Worm (Caenorhabditis elegans): Measurements from ENCODE around the gene sur-7.

DNA sequence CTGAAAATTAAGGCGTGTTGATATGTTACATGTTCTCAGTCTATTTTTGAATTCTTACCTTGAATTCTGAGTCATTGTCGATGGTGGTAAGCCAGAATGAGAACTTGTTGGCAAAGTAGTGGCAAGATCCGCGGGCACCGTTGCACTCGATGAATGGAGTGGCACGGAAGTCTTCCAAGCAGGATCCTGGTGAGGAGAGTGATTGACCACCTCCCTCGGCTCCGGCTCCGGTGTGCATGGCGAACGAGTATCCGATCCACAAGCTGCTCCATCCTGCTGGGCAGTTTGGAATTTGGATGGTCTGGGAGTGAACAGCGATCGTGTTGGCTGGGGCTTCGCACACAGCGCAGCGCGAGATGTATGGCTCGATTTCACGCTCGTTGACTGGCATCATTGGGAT, 4.7 kb downstream of the sur-7 start:
- TF ChIP-seq ref-1 (GFP tag; conservative IDR thresholded peaks at IDR 0.05) (no peak), med-1 (GFP tag; optimal IDR thresholded peaks at IDR 0.05; ENCODE audit: insufficient read depth) (no peak), flt-1 (GFP tag; IDR thresholded peaks at IDR 0.05) (no peak), tab-1 (GFP tag; IDR thresholded peaks at IDR 0.05) (0 out of 2 replicates have a peak, but pooled peaks have one; percentile 35), klf-2 (GFP tag; conservative IDR thresholded peaks at IDR 0.05) (no peak), ztf-23 (GFP tag; IDR thresholded peaks at IDR 0.05) (no peak), ztf-29 (GFP tag; IDR thresholded peaks at IDR 0.05) (no peak), cog-1 (tag; optimal IDR thresholded peaks at IDR 0.05) (no peak), T22C8.4 (GFP tag; IDR thresholded peaks at IDR 0.05) (no peak)
